Fruit fly (Drosophila melanogaster) whole organism: ENCODE data around the gene CG14323.

Source experiments
- CG8478 ChIP-seq: fragments of >200 bp; optimal IDR thresholded peaks from 2 replicates; lab custom pipeline; 2018; ENCODE audit warnings: inconsistent platforms
- Dll ChIP-seq: fragments of >200 bp; optimal IDR thresholded peaks from 2 replicates; lab custom pipeline; 2017
- EcR ChIP-seq, 2 experiments: fragments of >200 bp; optimal IDR thresholded peaks; 2 replicates each; lab custom pipeline; 2017; ENCODE audit warnings: missing biosample characterization in 2 of 2, missing genetic modification characterization in 2 of 2, missing genetic modification reagents in 2 of 2
- pan ChIP-seq: fragments of >200 bp; optimal IDR thresholded peaks from 2 replicates; lab custom pipeline; 2017
- psq ChIP-seq: fragments of >200 bp; optimal IDR thresholded peaks from 2 replicates; lab custom pipeline; 2017
- usp ChIP-seq: fragments of >200 bp; optimal IDR thresholded peaks from 2 replicates; lab custom pipeline; 2017; ENCODE audit warnings: missing biosample characterization, missing genetic modification characterization, mixed read lengths

dm6 chr3R:17670857-17671336 is 49.0 kb upstream of the CG14323 start, which contains the start of the genes CG7523 and Mps1:
- TF ChIP-seq psq (no peak), EcR (GFP tag; optimal IDR thresholded peaks at IDR 0.05; lab: Kevin White, UChicago) (no peak), Dll (no peak), CG8478 (no peak), usp (GFP tag; lab: Kevin White, UChicago) (no peak), pan (lab: Kevin White, UChicago) (no peak)
